Fruit fly (Drosophila melanogaster) S2 (cell line): Measurements from ENCODE around the gene CG7289.

Experiments
- CG8478 ChIP-seq: fragments of >200 bp; optimal IDR thresholded peaks from 2 replicates; lab custom pipeline; 2018
- CTCF ChIP-seq, 2 experiments: fragments of >200 bp; optimal IDR thresholded peaks; 2 replicates each; lab custom pipeline; 2018

DNA sequence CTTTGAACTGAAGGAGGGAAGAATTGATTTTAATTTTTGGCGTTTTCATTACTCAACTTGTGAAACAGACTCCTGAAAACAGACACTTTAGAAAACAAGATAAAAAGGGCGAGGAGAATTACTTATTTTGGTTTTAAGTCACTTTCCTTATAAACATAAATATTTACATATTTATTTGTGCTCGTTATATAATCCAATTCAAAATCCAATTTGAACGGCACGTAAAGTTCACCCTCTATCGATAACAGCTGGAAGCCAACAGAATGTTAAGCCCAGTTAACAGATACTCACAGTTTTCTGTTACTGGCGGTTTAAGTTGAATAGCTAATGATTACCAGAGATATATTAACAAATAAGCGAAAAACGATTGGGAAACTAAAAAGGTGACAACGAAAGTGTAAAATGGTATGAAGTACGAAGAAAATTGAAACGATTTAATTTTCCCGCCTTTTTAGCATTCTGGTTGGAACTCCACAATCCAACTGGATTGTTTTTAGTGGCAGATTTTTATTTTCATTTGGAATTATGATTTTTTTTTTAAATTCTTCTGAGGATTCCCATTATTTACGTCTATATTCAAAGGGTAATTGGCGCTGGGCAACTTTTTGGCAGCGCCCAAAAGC is 2.7 kb upstream of the CG7289 start:
- no peak for TF ChIP-seq CTCF (optimal IDR thresholded peaks at IDR 0.05; lab: Kevin White, UChicago)
- no peak for TF ChIP-seq CG8478
